Worm (Caenorhabditis elegans) whole organism, young adult: ENCODE results near the gene npl-4.1.

ENCODE experiments used
- B0019.2 ChIP-seq: fragments of 200-800 bp; sonication (Bioruptor generic); conservative IDR thresholded peaks from 2 replicates; pipeline ENCODE4 v1.3.6; 2022; ENCODE audit warnings: missing genetic modification reagents, missing genetic modification characterization, missing compliant biosample characterization
- C06A6.2 ChIP-seq: fragments of 200-800 bp; sonication (Bioruptor generic); conservative IDR thresholded peaks from 2 replicates; pipeline ENCODE4 v1.3.6; 2022; ENCODE audit warnings: missing genetic modification characterization, missing compliant biosample characterization
- F37B4.10 ChIP-seq: fragments of 200-800 bp; sonication (Bioruptor generic); IDR thresholded peaks from 2 replicates; pipeline ENCODE4 v1.3.6; 2022; ENCODE audit warnings: missing genetic modification characterization, missing compliant biosample characterization
- F52B5.7 ChIP-seq: sonication (generic microtip); optimal IDR thresholded peaks from 2 replicates; lab custom pipeline; 2016; ENCODE audit warnings: mild to moderate bottlenecking, missing genetic modification characterization, missing compliant biosample characterization
- fkh-3 ChIP-seq: sonication (generic microtip); optimal IDR thresholded peaks from 2 replicates; lab custom pipeline; 2016; ENCODE audit warnings: mild to moderate bottlenecking, missing genetic modification characterization, missing compliant biosample characterization
- hsf-1 ChIP-seq: fragments of 200-800 bp; sonication (Bioruptor generic); IDR thresholded peaks from 2 replicates; pipeline ENCODE4 v1.3.6; 2022; ENCODE audit warnings: missing genetic modification reagents, missing genetic modification characterization, missing compliant biosample characterization
- lin-40 ChIP-seq: sonication (generic microtip); optimal IDR thresholded peaks from 2 replicates; lab custom pipeline; 2016; ENCODE audit warnings: missing genetic modification characterization, mild to moderate bottlenecking, missing compliant biosample characterization, missing genotype, missing genetic modification reagents
- lin-54 ChIP-seq: fragments of 200-800 bp; sonication (Bioruptor generic); optimal IDR thresholded peaks from 2 replicates; lab custom pipeline; 2018; ENCODE audit warnings: mild to moderate bottlenecking, missing genetic modification characterization, missing compliant biosample characterization
- madf-10 ChIP-seq: sonication (generic microtip); optimal IDR thresholded peaks from 2 replicates; lab custom pipeline; 2016; ENCODE audit warnings: mild to moderate bottlenecking, missing genetic modification characterization, missing compliant biosample characterization
- madf-3 ChIP-seq: fragments of 200-800 bp; sonication (Bioruptor generic); IDR thresholded peaks from 2 replicates; pipeline ENCODE4 v1.3.6; 2022; ENCODE audit warnings: missing genetic modification reagents, missing genetic modification characterization, missing compliant biosample characterization
- mel-28 ChIP-seq: sonication (generic microtip); optimal IDR thresholded peaks from 2 replicates; lab custom pipeline; 2016; ENCODE audit warnings: borderline replicate concordance, mild to moderate bottlenecking, missing genetic modification characterization, missing compliant biosample characterization
- nfya-1 ChIP-seq: sonication (generic microtip); optimal IDR thresholded peaks from 2 replicates; lab custom pipeline; 2017; ENCODE audit warnings: antibody characterized with exemption, missing compliant biosample characterization, missing genetic modification characterization, borderline replicate concordance; ENCODE audit not compliant: insufficient read depth
- nhr-90 ChIP-seq: sonication (generic microtip); optimal IDR thresholded peaks from 2 replicates; lab custom pipeline; 2016; ENCODE audit warnings: missing genotype, mild to moderate bottlenecking, missing genetic modification characterization, missing compliant biosample characterization
- pbrm-1 ChIP-seq: fragments of 200-800 bp; sonication (Bioruptor generic); IDR thresholded peaks from 2 replicates; pipeline ENCODE4 v1.3.6; 2022; ENCODE audit warnings: missing genetic modification reagents, missing genetic modification characterization, missing compliant biosample characterization
- snpc-1.1 ChIP-seq: sonication (generic microtip); optimal IDR thresholded peaks from 2 replicates; lab custom pipeline; 2017; ENCODE audit warnings: missing genetic modification characterization, mild to moderate bottlenecking, missing compliant biosample characterization, antibody characterized with exemption, moderate library complexity, missing genotype, missing genetic modification reagents; ENCODE audit not compliant: insufficient read depth
- ztf-26 ChIP-seq: sonication (generic microtip); optimal IDR thresholded peaks from 2 replicates; lab custom pipeline; 2017; ENCODE audit warnings: missing genetic modification characterization, missing compliant biosample characterization

npl-4.1 gene

DNA sequence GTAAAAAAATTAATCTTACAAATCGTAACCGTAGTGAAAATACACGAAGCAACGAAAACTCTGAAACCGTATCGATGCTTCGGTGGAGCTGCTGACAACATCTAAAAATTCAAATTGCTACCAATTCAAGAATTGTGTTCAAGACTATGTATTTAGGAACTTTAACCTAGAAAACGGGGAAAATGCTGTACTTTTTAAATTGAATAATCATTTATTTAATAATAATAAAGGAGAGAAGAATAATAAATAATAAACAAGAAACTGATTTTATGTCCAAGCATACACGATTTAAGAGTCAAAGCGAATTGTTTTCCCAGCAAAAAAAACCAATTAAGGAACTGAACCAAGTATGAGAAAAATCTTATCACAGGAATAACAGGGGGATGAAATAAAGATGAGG, 38.4 kb downstream of the npl-4.1 start, which contains the start of gene C25H3.17:
Gene C25H3.17 (minus strand): TSS at position 101 of the 400 bp plus-strand sequence.
- TF ChIP-seq C06A6.2: no peak
- no peak for TF ChIP-seq B0019.2 (GFP tag; lab: Robert Waterston, UW)
- TF ChIP-seq snpc-1.1: no peak
- no peak for TF ChIP-seq lin-40
- TF ChIP-seq madf-3 (GFP tag; lab: Robert Waterston, UW): no peak
- TF ChIP-seq F37B4.10 (GFP tag; lab: Robert Waterston, UW): no peak
- TF ChIP-seq fkh-3 (tag; lab: Kevin White, UChicago): no peak
- no peak for TF ChIP-seq mel-28 (tag; lab: Kevin White, UChicago)
- TF ChIP-seq lin-54 (GFP tag; lab: Kevin White, UChicago): no peak
- TF ChIP-seq F52B5.7: no peak
- no peak for TF ChIP-seq pbrm-1 (GFP tag; lab: Robert Waterston, UW)
- TF ChIP-seq madf-10: no peak
- TF ChIP-seq nhr-90 (tag; lab: Kevin White, UChicago): no peak
- TF ChIP-seq nfya-1 (tag; lab: Kevin White, UChicago): no peak
- TF ChIP-seq, all 124 proteins: peak for 0

DNA sequence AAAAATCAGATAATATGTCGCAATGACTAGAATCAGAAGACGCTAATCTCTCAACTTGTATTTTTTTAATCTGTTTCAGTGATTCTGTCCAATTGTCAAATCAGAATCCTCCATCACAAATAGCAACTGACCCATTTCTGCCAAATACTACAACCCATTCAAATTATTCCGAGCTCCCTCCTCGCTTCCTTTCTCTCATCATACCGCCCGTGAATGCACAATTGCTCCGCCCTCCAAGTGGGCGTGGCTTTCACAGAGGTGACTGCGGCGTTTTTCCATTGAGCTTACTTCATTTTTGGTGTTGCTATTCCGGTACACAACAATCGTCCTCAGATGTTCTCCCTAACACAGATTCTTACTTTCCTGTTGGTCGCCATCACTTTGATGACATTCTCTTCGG, 49.6 kb downstream of the npl-4.1 start, which contains the start of gene flp-27:
Gene flp-27 (plus strand): TSS at position 301 of the 400 bp plus-strand sequence.
- TF ChIP-seq hsf-1 (no peak), ztf-26 (tag; lab: Kevin White, UChicago) (no peak)
